Fruit fly (Drosophila melanogaster) whole organism, adult: Measurements from ENCODE around the gene CG31106.
A peak's percentile ranks its signal among the peaks of the same experiment; 100 is the strongest.

Experiments
- CG11617 ChIP-seq: fragments of 200-800 bp; sonication (Bioruptor generic); optimal IDR thresholded peaks from 2 replicates; lab custom pipeline; 2017; ENCODE audit warnings: mild to moderate bottlenecking, missing biosample characterization, missing genetic modification reagents, missing genetic modification characterization
- CG12768 ChIP-seq: fragments of 200-800 bp; sonication (Bioruptor generic); optimal IDR thresholded peaks from 2 replicates; lab custom pipeline; 2017; ENCODE audit warnings: missing biosample characterization, missing genetic modification characterization, mild to moderate bottlenecking, moderate library complexity, missing genetic modification reagents
- CG14711 ChIP-seq: fragments of 200-800 bp; sonication (Bioruptor generic); optimal IDR thresholded peaks from 2 replicates; lab custom pipeline; 2018; ENCODE audit warnings: missing biosample characterization, mild to moderate bottlenecking, missing genetic modification characterization, moderate library complexity
- CG1620 ChIP-seq: fragments of 200-800 bp; sonication (Bioruptor generic); optimal IDR thresholded peaks from 2 replicates; lab custom pipeline; 2016; ENCODE audit warnings: missing biosample characterization, missing genetic modification characterization
- CG33017 ChIP-seq: fragments of 200-800 bp; sonication (Bioruptor generic); optimal IDR thresholded peaks from 2 replicates; lab custom pipeline; 2018; ENCODE audit warnings: missing biosample characterization, mild to moderate bottlenecking, missing genetic modification characterization, moderate library complexity
- CG5204 ChIP-seq: fragments of 200-800 bp; sonication (Bioruptor generic); optimal IDR thresholded peaks from 2 replicates; lab custom pipeline; 2016; ENCODE audit warnings: missing biosample characterization, missing genetic modification characterization
- CG7045 ChIP-seq: fragments of 200-800 bp; sonication (Bioruptor generic); optimal IDR thresholded peaks from 2 replicates; lab custom pipeline; 2017; ENCODE audit warnings: missing biosample characterization, mild to moderate bottlenecking, missing genetic modification characterization
- CG7101 ChIP-seq: fragments of 200-800 bp; sonication (Bioruptor generic); optimal IDR thresholded peaks from 2 replicates; lab custom pipeline; 2018; ENCODE audit warnings: missing biosample characterization, mild to moderate bottlenecking, missing genetic modification characterization, moderate library complexity
- Clk ChIP-seq: fragments of 200-800 bp; sonication (Bioruptor generic); optimal IDR thresholded peaks from 2 replicates; lab custom pipeline; 2017; ENCODE audit warnings: missing biosample characterization, missing genetic modification characterization
- Crg-1 ChIP-seq: fragments of 200-800 bp; sonication (Bioruptor generic); optimal IDR thresholded peaks from 2 replicates; lab custom pipeline; 2016; ENCODE audit warnings: missing biosample characterization, missing genetic modification characterization
- Hr96 ChIP-seq: fragments of 200-800 bp; sonication (Bioruptor generic); optimal IDR thresholded peaks from 2 replicates; lab custom pipeline; 2016; ENCODE audit warnings: missing biosample characterization, missing genetic modification characterization
- Mnt ChIP-seq: fragments of 200-800 bp; sonication (Bioruptor generic); optimal IDR thresholded peaks from 2 replicates; lab custom pipeline; 2016; ENCODE audit warnings: missing biosample characterization, mild to moderate bottlenecking, missing genetic modification characterization
- bab1 ChIP-seq: fragments of 200-800 bp; sonication (Bioruptor generic); optimal IDR thresholded peaks from 3 replicates; lab custom pipeline; 2019; ENCODE audit warnings: missing biosample characterization, mild to moderate bottlenecking, missing genetic modification characterization, moderate library complexity
- cic ChIP-seq: fragments of 200-800 bp; sonication (Bioruptor generic); optimal IDR thresholded peaks from 2 replicates; lab custom pipeline; 2017; ENCODE audit warnings: missing biosample characterization, mild to moderate bottlenecking, missing genetic modification characterization, moderate library complexity
- cnc ChIP-seq, 2 experiments: fragments of >200 bp; optimal IDR thresholded peaks; 2 replicates each; lab custom pipeline; 2017
- kay ChIP-seq: fragments of 200-800 bp; sonication (Bioruptor generic); peaks from one replicate; lab custom pipeline; 2016; ENCODE audit warnings: missing biosample characterization, missing genetic modification characterization, borderline replicate concordance
- ovo ChIP-seq: fragments of 200-800 bp; sonication (Bioruptor generic); optimal IDR thresholded peaks from 2 replicates; lab custom pipeline; 2016; ENCODE audit warnings: missing biosample characterization, missing genetic modification characterization
- pad ChIP-seq: fragments of 200-800 bp; sonication (Bioruptor generic); optimal IDR thresholded peaks from 3 replicates; lab custom pipeline; 2017; ENCODE audit warnings: missing biosample characterization, missing genetic modification characterization, mild to moderate bottlenecking, moderate library complexity, missing genetic modification reagents
- tj ChIP-seq: fragments of 200-800 bp; sonication (Bioruptor generic); optimal IDR thresholded peaks from 3 replicates; lab custom pipeline; 2017; ENCODE audit warnings: missing biosample characterization, mild to moderate bottlenecking, missing genetic modification characterization, moderate library complexity
- toe ChIP-seq: fragments of 200-800 bp; sonication (Bioruptor generic); optimal IDR thresholded peaks from 2 replicates; lab custom pipeline; 2016; ENCODE audit warnings: missing biosample characterization, missing genetic modification characterization

Gene CG31106

dm6 chr3R:25184540-25184939 lies 31.6 kb upstream of the CG31106 start:
- TF ChIP-seq CG7101 (tag; lab: Kevin White, UChicago) (no peak), toe (GFP tag; lab: Kevin White, UChicago) (no peak), Clk (no peak), Mnt (GFP tag; lab: Kevin White, UChicago) (no peak), cic (GFP tag; lab: Kevin White, UChicago) (no peak), pad (GFP tag; lab: Kevin White, UChicago) (no peak), Crg-1 (no peak), CG5204 (GFP tag; lab: Kevin White, UChicago) (no peak), cnc (optimal IDR thresholded peaks at IDR 0.05; lab: Kevin White, UChicago) (no peak), CG14711 (tag; lab: Kevin White, UChicago) (no peak), bab1 (GFP tag; lab: Kevin White, UChicago) (no peak)

DNA sequence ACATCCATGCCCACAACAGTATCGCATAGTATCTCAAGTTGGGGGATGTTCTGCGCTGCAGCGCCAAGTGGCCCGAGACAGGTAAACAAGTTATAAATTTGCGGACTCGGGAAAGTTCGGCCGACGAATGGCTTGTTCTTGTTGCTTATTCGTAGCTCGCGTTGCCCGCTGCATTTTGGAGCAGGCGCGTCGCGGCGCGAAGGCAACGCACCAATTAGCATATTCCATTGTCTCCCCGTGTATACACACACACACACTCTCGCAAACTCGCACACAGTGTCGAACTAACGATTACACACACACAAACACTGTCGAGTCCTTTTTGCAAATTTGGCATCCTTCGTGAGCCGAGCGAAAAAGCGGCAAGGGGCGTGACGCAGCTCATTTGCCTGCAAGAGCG lies 27.1 kb upstream of the CG31106 start:
- TF ChIP-seq CG1620 (GFP tag; lab: Kevin White, UChicago) (no peak), cic (GFP tag; lab: Kevin White, UChicago) (no peak), pad (GFP tag; lab: Kevin White, UChicago) (no peak), Hr96 (no peak), kay (GFP tag; lab: Kevin White, UChicago) (no peak), CG14711 (tag; lab: Kevin White, UChicago) (no peak), CG12768 (no peak), bab1 (GFP tag; lab: Kevin White, UChicago) (no peak), CG5204 (GFP tag; lab: Kevin White, UChicago) (no peak), Clk (no peak), Mnt (GFP tag; lab: Kevin White, UChicago) (no peak), CG11617 (GFP tag; lab: Kevin White, UChicago) (no peak), toe (GFP tag; lab: Kevin White, UChicago) (no peak), tj (GFP tag; lab: Kevin White, UChicago) (no peak), cnc (optimal IDR thresholded peaks at IDR 0.05; lab: Kevin White, UChicago) (no peak)

dm6 chr3R:25193726-25194204 lies 22.3 kb upstream of the CG31106 start, which contains the start of gene lobo:
lobo (minus strand) TSS chr3R:25193776.
- TF ChIP-seq toe (GFP tag; lab: Kevin White, UChicago) (peak; percentile 35), CG14711 (tag; lab: Kevin White, UChicago) (no peak), tj (GFP tag; lab: Kevin White, UChicago) (no peak), CG5204 (GFP tag; lab: Kevin White, UChicago) (peak; percentile 39), cic (GFP tag; lab: Kevin White, UChicago) (no peak), Crg-1 (no peak), Clk (no peak), Hr96 (peak; percentile 43), Mnt (GFP tag; lab: Kevin White, UChicago) (no peak), CG1620 (GFP tag; lab: Kevin White, UChicago) (no peak), CG33017 (peak; percentile 30), cnc (optimal IDR thresholded peaks at IDR 0.05; lab: Kevin White, UChicago) (no peak), CG11617 (GFP tag; lab: Kevin White, UChicago) (peak; percentile 26), CG12768 (no peak), CG7045 (GFP tag; lab: Kevin White, UChicago) (no peak), pad (GFP tag; lab: Kevin White, UChicago) (no peak), ovo (no peak), CG7101 (tag; lab: Kevin White, UChicago) (peak; percentile 36), kay (GFP tag; lab: Kevin White, UChicago) (no peak), bab1 (GFP tag; lab: Kevin White, UChicago) (peak; percentile 50)

DNA sequence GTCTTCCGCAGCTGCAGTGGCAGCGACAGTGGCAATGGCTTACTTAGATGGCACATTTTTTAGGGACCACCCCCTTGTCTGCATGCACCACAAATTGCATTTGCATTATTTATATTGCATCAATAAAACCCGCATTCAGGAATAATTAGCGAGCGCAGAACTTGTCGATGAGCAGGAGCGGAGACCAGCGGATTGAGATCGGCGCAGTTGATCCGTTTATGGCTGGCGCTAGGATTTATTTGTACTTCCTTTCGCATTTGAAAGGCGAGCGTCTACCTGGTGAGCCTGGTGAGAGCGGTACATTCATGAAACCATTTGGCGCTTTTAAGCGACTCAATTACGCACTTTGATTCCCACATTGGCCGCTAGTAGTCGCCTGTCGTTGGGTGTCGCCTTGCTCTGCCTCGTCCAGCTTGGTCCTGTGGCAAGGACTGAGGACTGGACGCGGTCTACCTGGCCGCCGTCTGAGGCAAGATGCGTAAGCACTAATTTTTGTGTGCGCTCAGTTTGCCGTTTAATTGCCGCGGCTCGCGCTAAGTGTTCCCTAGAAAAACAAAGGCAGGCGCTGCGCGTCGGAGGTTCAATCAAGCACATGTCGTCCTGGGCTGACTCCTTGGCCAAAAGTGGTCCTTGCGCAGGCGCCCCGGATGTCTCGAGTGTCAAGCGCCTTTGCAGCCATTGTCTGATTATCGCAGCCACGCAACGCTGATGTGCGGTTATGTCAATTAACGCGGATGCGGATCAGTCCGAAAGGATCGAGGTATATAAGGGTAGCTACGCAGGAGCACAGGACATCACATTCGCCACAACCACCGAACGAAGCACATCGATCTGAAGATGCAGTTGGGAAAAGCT lies 21.1 kb upstream of the CG31106 start, which contains the start of gene CG13653:
CG13653 (plus strand) TSS at position 805 of the 855 bp plus-strand sequence.
- TF ChIP-seq Crg-1 (no peak), cnc (optimal IDR thresholded peaks at IDR 0.05; lab: Kevin White, UChicago) (no peak), CG14711 (tag; lab: Kevin White, UChicago) (no peak), cic (GFP tag; lab: Kevin White, UChicago) (no peak), bab1 (GFP tag; lab: Kevin White, UChicago) (no peak), CG5204 (GFP tag; lab: Kevin White, UChicago) (no peak), pad (GFP tag; lab: Kevin White, UChicago) (no peak), CG33017 (no peak), CG7045 (GFP tag; lab: Kevin White, UChicago) (no peak), toe (GFP tag; lab: Kevin White, UChicago) (no peak), CG11617 (GFP tag; lab: Kevin White, UChicago) (no peak), tj (GFP tag; lab: Kevin White, UChicago) (no peak)

dm6 chr3R:25199321-25199868 lies 16.7 kb upstream of the CG31106 start, which contains the start of gene CG13654:
CG13654 (plus strand) TSS chr3R:25199818.
- TF ChIP-seq CG7045 (GFP tag; lab: Kevin White, UChicago) = no peak
- TF ChIP-seq CG5204 (GFP tag; lab: Kevin White, UChicago) = no peak
- no peak for TF ChIP-seq cnc (optimal IDR thresholded peaks at IDR 0.05; lab: Kevin White, UChicago)
- no peak for TF ChIP-seq CG7101 (tag; lab: Kevin White, UChicago)
- no peak for TF ChIP-seq CG33017
- no peak for TF ChIP-seq Hr96
- no peak for TF ChIP-seq toe (GFP tag; lab: Kevin White, UChicago)
- TF ChIP-seq Mnt (GFP tag; lab: Kevin White, UChicago) = no peak
- no peak for TF ChIP-seq CG11617 (GFP tag; lab: Kevin White, UChicago)
- no peak for TF ChIP-seq tj (GFP tag; lab: Kevin White, UChicago)
- no peak for TF ChIP-seq Clk
